Worm (Caenorhabditis elegans) whole organism, late embryonic: ENCODE results near the gene Y70C5C.1.

Experiments
- C38D4.7 ChIP-seq: fragments of 200-800 bp; sonication (Bioruptor generic); optimal IDR thresholded peaks from 2 replicates; lab custom pipeline; 2018; ENCODE audit warnings: mild to moderate bottlenecking, missing genetic modification characterization, moderate library complexity, missing compliant biosample characterization
- F13H6.1 ChIP-seq: sonication (generic microtip); optimal IDR thresholded peaks from 2 replicates; lab custom pipeline; 2016; ENCODE audit warnings: missing genetic modification characterization, missing compliant biosample characterization
- K02D7.2 ChIP-seq: sonication (generic microtip); optimal IDR thresholded peaks from 2 replicates; lab custom pipeline; 2017; ENCODE audit warnings: mild to moderate bottlenecking, missing genetic modification characterization, missing compliant biosample characterization
- ahr-1 ChIP-seq: sonication (generic microtip); optimal IDR thresholded peaks from 2 replicates; lab custom pipeline; 2016; ENCODE audit warnings: missing genetic modification characterization, missing compliant biosample characterization
- ama-1 ChIP-seq: fragments of 150-350 bp; optimal IDR thresholded peaks from 2 replicates; lab custom pipeline; 2014
- ceh-14 ChIP-seq: sonication (generic microtip); optimal IDR thresholded peaks from 2 replicates; lab custom pipeline; 2016; ENCODE audit warnings: missing genotype, missing genetic modification characterization, missing compliant biosample characterization
- ceh-19 ChIP-seq: fragments of 200-800 bp; sonication (Bioruptor generic); optimal IDR thresholded peaks from 2 replicates; lab custom pipeline; 2018; ENCODE audit warnings: mild to moderate bottlenecking, missing genetic modification characterization, missing compliant biosample characterization
- ceh-2 ChIP-seq: sonication (generic microtip); optimal IDR thresholded peaks from 2 replicates; lab custom pipeline; 2016; ENCODE audit warnings: missing genotype, missing genetic modification characterization, missing compliant biosample characterization
- ceh-22 ChIP-seq: sonication (generic microtip); optimal IDR thresholded peaks from 2 replicates; lab custom pipeline; 2017; ENCODE audit warnings: missing biosample characterization, missing genetic modification characterization
- ceh-24 ChIP-seq: sonication (generic microtip); optimal IDR thresholded peaks from 2 replicates; lab custom pipeline; 2016; ENCODE audit warnings: mild to moderate bottlenecking, missing genetic modification characterization, missing compliant biosample characterization
- ceh-30 ChIP-seq: fragments of 150-350 bp; optimal IDR thresholded peaks from 2 replicates; lab custom pipeline; 2014; ENCODE audit warnings: missing biosample characterization, missing genetic modification characterization
- ceh-34 ChIP-seq: sonication (generic microtip); optimal IDR thresholded peaks from 2 replicates; lab custom pipeline; 2016; ENCODE audit warnings: mild to moderate bottlenecking, missing genetic modification characterization, missing compliant biosample characterization
- ceh-48 ChIP-seq: sonication (generic microtip); optimal IDR thresholded peaks from 2 replicates; lab custom pipeline; 2016; ENCODE audit warnings: missing genetic modification characterization, inconsistent platforms, missing compliant biosample characterization
- ceh-9 ChIP-seq: sonication (generic microtip); optimal IDR thresholded peaks from 2 replicates; lab custom pipeline; 2016; ENCODE audit warnings: mild to moderate bottlenecking, missing genetic modification characterization, inconsistent platforms, missing compliant biosample characterization
- dve-1 ChIP-seq: sonication (generic microtip); optimal IDR thresholded peaks from 2 replicates; lab custom pipeline; 2017; ENCODE audit warnings: antibody characterized with exemption, mild to moderate bottlenecking, missing genetic modification characterization, missing compliant biosample characterization
- ets-4 ChIP-seq: sonication (generic microtip); optimal IDR thresholded peaks from 2 replicates; lab custom pipeline; 2016; ENCODE audit warnings: missing genetic modification characterization, missing compliant biosample characterization
- fax-1 ChIP-seq: sonication (generic microtip); optimal IDR thresholded peaks from 2 replicates; lab custom pipeline; 2016; ENCODE audit warnings: missing genotype, missing genetic modification characterization, missing compliant biosample characterization
- fkh-10 ChIP-seq: fragments of 150-350 bp; optimal IDR thresholded peaks from 2 replicates; lab custom pipeline; 2014; ENCODE audit warnings: missing biosample characterization, missing genetic modification reagents, missing genetic modification characterization
- gmeb-2 ChIP-seq: sonication (generic microtip); optimal IDR thresholded peaks from 2 replicates; lab custom pipeline; 2016; ENCODE audit warnings: missing genetic modification characterization, inconsistent platforms, missing compliant biosample characterization
- hlh-30 ChIP-seq: sonication (generic microtip); optimal IDR thresholded peaks from 2 replicates; lab custom pipeline; 2017; ENCODE audit warnings: antibody characterized with exemption, missing genetic modification characterization, missing compliant biosample characterization; ENCODE audit not compliant: insufficient read depth
- hlh-8 ChIP-seq: sonication (generic microtip); optimal IDR thresholded peaks from 2 replicates; lab custom pipeline; 2016; ENCODE audit warnings: missing genotype, missing genetic modification characterization, missing compliant biosample characterization
- lim-6 ChIP-seq: sonication (generic microtip); optimal IDR thresholded peaks from 2 replicates; lab custom pipeline; 2016; ENCODE audit warnings: missing genetic modification characterization, missing compliant biosample characterization
- nfya-1 ChIP-seq: sonication (generic microtip); optimal IDR thresholded peaks from 2 replicates; lab custom pipeline; 2017; ENCODE audit warnings: missing genetic modification characterization, mild to moderate bottlenecking, missing compliant biosample characterization, antibody characterized with exemption, moderate library complexity
- nhr-11 ChIP-seq: fragments of 150-350 bp; optimal IDR thresholded peaks from 2 replicates; lab custom pipeline; 2014; ENCODE audit warnings: missing biosample characterization, missing genetic modification characterization
- nhr-232 ChIP-seq: sonication (generic microtip); optimal IDR thresholded peaks from 2 replicates; lab custom pipeline; 2016; ENCODE audit warnings: missing genetic modification characterization, missing compliant biosample characterization
- pag-3 ChIP-seq: sonication (generic microtip); optimal IDR thresholded peaks from 2 replicates; lab custom pipeline; 2016; ENCODE audit warnings: missing compliant biosample characterization, missing genetic modification characterization, borderline replicate concordance
- pha-4 ChIP-seq: fragments of 150-350 bp; optimal IDR thresholded peaks from 2 replicates; lab custom pipeline; 2018; ENCODE audit warnings: missing biosample characterization, missing genetic modification reagents, missing genetic modification characterization
- pqm-1 ChIP-seq: sonication (generic microtip); optimal IDR thresholded peaks from 2 replicates; lab custom pipeline; 2016; ENCODE audit warnings: missing genetic modification characterization, missing compliant biosample characterization
- tbx-2 ChIP-seq: sonication (generic microtip); optimal IDR thresholded peaks from 2 replicates; lab custom pipeline; 2016; ENCODE audit warnings: missing genetic modification characterization, missing compliant biosample characterization
- unc-3 ChIP-seq, 2 experiments: fragments of 200-800 bp in 1 of 2; sonication (Bioruptor generic) in 1 of 2; sonication (generic microtip) in 1 of 2; conservative IDR thresholded peaks in 1 of 2; optimal IDR thresholded peaks in 1 of 2; 2 replicates each; pipeline versions ENCODE4 v1.3.6 to Lab custom; 2016 to 2022; ENCODE audit warnings: missing compliant biosample characterization in 2 of 2, missing genetic modification characterization in 2 of 2, missing genetic modification reagents in 1 of 2
- unc-55 ChIP-seq: sonication (generic microtip); optimal IDR thresholded peaks from 2 replicates; lab custom pipeline; 2017; ENCODE audit warnings: missing biosample characterization, missing genetic modification reagents, missing genetic modification characterization
- unc-86 ChIP-seq: sonication (generic microtip); optimal IDR thresholded peaks from 2 replicates; lab custom pipeline; 2016; ENCODE audit warnings: missing genetic modification characterization, missing compliant biosample characterization
- zip-5 ChIP-seq: sonication (generic microtip); optimal IDR thresholded peaks from 2 replicates; lab custom pipeline; 2016; ENCODE audit warnings: missing genetic modification characterization, missing compliant biosample characterization
- ztf-16 ChIP-seq: sonication (generic microtip); optimal IDR thresholded peaks from 2 replicates; lab custom pipeline; 2017; ENCODE audit warnings: missing genetic modification characterization, missing compliant biosample characterization

Gene Y70C5C.1

DNA sequence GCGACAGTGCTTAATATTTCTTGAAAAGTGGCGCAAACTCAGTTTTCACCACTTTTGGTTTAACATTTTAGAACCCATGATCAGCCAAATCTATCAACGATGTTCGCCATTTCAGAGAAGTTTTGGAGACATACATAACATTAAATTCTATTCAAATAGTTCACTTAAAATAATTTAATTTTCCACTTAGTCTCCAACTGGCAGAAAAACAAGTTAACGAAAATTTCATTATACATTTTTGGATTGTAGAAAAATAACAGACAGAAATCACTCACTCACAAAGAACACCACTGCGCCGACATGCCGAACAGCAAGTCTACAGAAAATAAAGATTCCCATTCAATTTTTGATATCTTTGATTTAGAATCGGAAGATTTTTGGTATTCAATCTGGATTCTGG is 20.0 kb upstream of the Y70C5C.1 start, which contains the start of gene srw-44:
Gene srw-44, plus strand, starts transcription at position 301 of the 400 bp plus-strand sequence.
- TF ChIP-seq ahr-1 (tag; lab: Kevin White, UChicago) (no peak), lim-6 (no peak), pha-4 (tag; lab: Kevin White, UChicago) (no peak), ceh-24 (tag; lab: Kevin White, UChicago) (no peak)

DNA sequence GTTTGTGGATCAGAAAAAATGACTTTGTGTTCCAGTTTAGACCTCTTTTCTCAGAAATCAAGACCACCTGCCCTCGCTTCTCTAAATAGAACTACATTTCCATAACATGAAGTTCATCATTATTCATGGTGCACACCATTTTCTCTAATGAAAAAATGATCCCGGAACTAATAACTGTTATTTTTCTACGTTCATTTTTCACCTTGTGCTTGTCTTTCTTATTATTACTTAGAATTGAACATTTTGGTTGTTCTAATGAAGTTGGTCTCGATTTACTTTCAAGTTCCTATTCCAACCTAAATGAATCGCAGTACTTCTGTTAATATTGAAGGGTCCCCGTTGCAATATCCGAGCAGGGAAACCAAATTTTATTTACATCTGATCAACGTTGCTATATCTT is 17.1 kb upstream of the Y70C5C.1 start, which contains the start of gene srw-36:
Gene srw-36, plus strand, starts transcription at position 301 of the 400 bp plus-strand sequence.
- TF ChIP-seq unc-55 (GFP tag; lab: Kevin White, UChicago): no peak
- TF ChIP-seq hlh-8 (tag; lab: Kevin White, UChicago): no peak
- no peak for TF ChIP-seq pqm-1
- no peak for TF ChIP-seq K02D7.2
- TF ChIP-seq ceh-19: no peak
- no peak for TF ChIP-seq dve-1
- TF ChIP-seq, all 69 proteins: peak for 0

DNA sequence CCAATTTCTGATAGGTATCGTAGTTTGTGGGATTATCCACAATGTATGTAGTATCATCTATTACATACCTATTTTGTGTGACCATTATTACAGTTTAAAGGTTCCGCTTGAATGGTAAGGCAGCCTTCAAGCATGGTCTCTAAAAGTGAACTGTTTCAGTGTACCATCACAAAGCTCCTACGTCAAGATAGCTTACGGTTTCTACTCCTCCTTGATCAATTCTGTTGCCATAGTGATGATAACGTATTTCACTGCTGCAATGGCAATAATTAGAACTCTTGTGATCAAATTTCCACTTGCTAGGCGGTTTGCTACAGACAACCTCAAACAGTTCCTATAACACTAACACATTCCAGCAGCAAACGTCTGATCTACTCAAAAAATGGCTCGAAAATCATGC is 16.6 kb upstream of the Y70C5C.1 start:
- TF ChIP-seq gmeb-2 (tag; lab: Kevin White, UChicago) (no peak), F13H6.1 (tag; lab: Kevin White, UChicago) (no peak), unc-86 (tag; lab: Kevin White, UChicago) (no peak), ceh-34 (tag; lab: Kevin White, UChicago) (no peak), fkh-10 (GFP tag; lab: Kevin White, UChicago) (no peak), ceh-9 (tag; lab: Kevin White, UChicago) (no peak)

DNA sequence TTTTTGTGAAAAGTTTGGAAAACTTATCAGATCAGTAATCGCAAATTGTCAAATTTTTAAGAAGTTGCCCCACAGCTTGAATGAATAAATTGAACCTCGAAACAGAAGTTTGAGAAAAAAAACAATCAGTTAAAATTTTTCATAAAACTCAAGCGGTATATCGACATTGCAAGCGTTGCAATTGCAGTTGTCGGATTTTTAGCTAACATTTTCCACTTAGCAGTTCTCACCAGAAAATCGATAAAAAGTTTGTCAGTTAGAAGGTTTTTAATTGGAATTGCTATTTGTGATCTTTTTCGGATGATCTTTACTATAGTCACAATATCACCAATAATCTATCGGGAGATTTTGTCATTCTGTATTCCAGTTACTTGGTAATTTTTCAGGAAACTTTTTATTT is 14.3 kb upstream of the Y70C5C.1 start, which contains the start of gene srw-43:
Gene srw-43, plus strand, starts transcription at position 301 of the 400 bp plus-strand sequence.
- TF ChIP-seq ceh-14 (tag; lab: Kevin White, UChicago) (no peak), gmeb-2 (tag; lab: Kevin White, UChicago) (no peak), ceh-2 (tag; lab: Kevin White, UChicago) (no peak), nhr-11 (tag; lab: Kevin White, UChicago) (no peak), pha-4 (tag; lab: Kevin White, UChicago) (no peak), pag-3 (tag; lab: Kevin White, UChicago) (no peak), K02D7.2 (no peak), unc-3 (GFP tag; conservative IDR thresholded peaks at IDR 0.05; lab: Robert Waterston, UW) (no peak), unc-3 (tag; optimal IDR thresholded peaks at IDR 0.05; lab: Kevin White, UChicago) (no peak), ama-1 (lab: Kevin White, UChicago) (no peak), nfya-1 (tag; lab: Kevin White, UChicago) (no peak), fax-1 (tag; lab: Kevin White, UChicago) (no peak), ets-4 (tag; lab: Kevin White, UChicago) (no peak), hlh-30 (tag; lab: Kevin White, UChicago) (no peak), tbx-2 (tag; lab: Kevin White, UChicago) (no peak), ceh-30 (no peak)

DNA sequence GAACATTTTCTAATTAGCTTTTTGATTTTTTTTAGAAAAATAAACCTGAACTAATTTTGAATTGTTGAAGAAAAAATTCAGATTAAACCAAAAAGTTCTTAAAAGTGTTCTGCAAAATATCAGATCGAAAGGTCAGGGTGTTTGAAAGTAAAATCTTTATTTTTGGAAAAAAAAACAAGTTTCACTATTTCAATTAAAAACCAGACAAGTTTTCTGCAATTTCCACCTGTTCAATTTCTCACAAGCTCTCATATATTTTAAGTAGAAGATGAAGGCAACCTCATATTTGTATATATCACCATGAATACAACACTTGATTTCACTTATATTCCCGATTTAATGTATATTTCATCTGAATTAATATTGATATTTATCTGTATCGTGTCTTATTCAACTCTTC is 12.8 kb upstream of the Y70C5C.1 start, which contains the start of gene srz-102:
Gene srz-102, plus strand, starts transcription at position 301 of the 400 bp plus-strand sequence.
- TF ChIP-seq ama-1 (lab: Kevin White, UChicago) (no peak), ceh-22 (tag; lab: Kevin White, UChicago) (no peak), C38D4.7 (no peak), nhr-11 (tag; lab: Kevin White, UChicago) (no peak), ceh-48 (tag; lab: Kevin White, UChicago) (no peak)

DNA sequence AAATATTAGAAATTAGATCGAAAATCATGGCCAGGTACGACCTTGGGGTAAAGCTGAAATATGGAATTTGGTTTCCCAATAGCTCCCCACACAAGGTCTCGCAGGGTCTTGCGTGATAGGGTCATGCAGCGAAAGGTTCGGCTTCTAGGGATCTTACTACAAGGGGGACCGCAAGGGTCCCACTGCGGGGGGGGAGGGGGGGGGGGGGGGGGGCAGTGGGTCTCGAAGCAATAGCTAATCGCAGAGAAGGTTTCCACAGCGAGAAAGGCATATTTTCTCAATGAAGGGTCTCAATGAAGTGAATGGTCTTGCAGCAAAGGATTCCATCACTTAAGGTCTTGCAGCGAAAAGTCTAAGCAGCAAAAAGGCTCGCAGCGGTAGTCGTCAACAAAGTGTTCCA is 7.0 kb upstream of the Y70C5C.1 start:
- TF ChIP-seq zip-5 (tag; lab: Kevin White, UChicago) (no peak), ztf-16 (tag; lab: Kevin White, UChicago) (no peak), nhr-232 (tag; lab: Kevin White, UChicago) (no peak), lim-6 (no peak), hlh-8 (tag; lab: Kevin White, UChicago) (no peak), ceh-24 (tag; lab: Kevin White, UChicago) (no peak)
